Worm (Caenorhabditis elegans) whole organism, L3 larva: ENCODE data around the gene ZK669.5.

Source experiments
- aly-2 ChIP-seq: fragments of 150-350 bp; optimal IDR thresholded peaks from 2 replicates; lab custom pipeline; 2014; ENCODE audit warnings: missing biosample characterization, missing genetic modification characterization
- ceh-82 ChIP-seq: fragments of 150-350 bp; optimal IDR thresholded peaks from 2 replicates; lab custom pipeline; 2014; ENCODE audit warnings: missing biosample characterization, missing genetic modification characterization
- egl-5 ChIP-seq: fragments of 150-350 bp; optimal IDR thresholded peaks from 2 replicates; lab custom pipeline; 2017; ENCODE audit warnings: missing biosample characterization, missing genetic modification reagents, missing genetic modification characterization, inconsistent platforms
- elt-2 ChIP-seq: sonication (generic microtip); optimal IDR thresholded peaks from 2 replicates; lab custom pipeline; 2016; ENCODE audit warnings: missing genetic modification reagents, mild to moderate bottlenecking, missing genetic modification characterization, missing compliant biosample characterization
- elt-3 ChIP-seq, 3 experiments: fragments of 150-350 bp in 1 of 3; sonication (generic microtip) in 2 of 3; optimal IDR thresholded peaks; 2 replicates in 2 of 3; 4 replicates in 1 of 3; lab custom pipeline; 2014 to 2017; ENCODE audit warnings: missing biosample characterization in 3 of 3, missing genetic modification characterization in 3 of 3
- lin-39 ChIP-seq: fragments of 150-350 bp; optimal IDR thresholded peaks from 2 replicates; lab custom pipeline; 2018; ENCODE audit warnings: missing biosample characterization, missing genetic modification reagents, missing genetic modification characterization
- mdl-1 ChIP-seq: fragments of 150-350 bp; optimal IDR thresholded peaks from 2 replicates; lab custom pipeline; 2014; ENCODE audit warnings: missing biosample characterization, missing genetic modification characterization
- nhr-11 ChIP-seq: fragments of 150-350 bp; optimal IDR thresholded peaks from 2 replicates; lab custom pipeline; 2014; ENCODE audit warnings: missing biosample characterization, missing genetic modification characterization
- nhr-237 ChIP-seq: fragments of 150-350 bp; optimal IDR thresholded peaks from 2 replicates; lab custom pipeline; 2014; ENCODE audit warnings: missing biosample characterization, missing genetic modification characterization
- nhr-43 ChIP-seq: sonication (generic microtip); optimal IDR thresholded peaks from 2 replicates; lab custom pipeline; 2016; ENCODE audit warnings: mild to moderate bottlenecking, missing genetic modification characterization, missing compliant biosample characterization; ENCODE audit not compliant: poor library complexity, severe bottlenecking
- skn-1 ChIP-seq: fragments of 150-350 bp; optimal IDR thresholded peaks from 2 replicates; lab custom pipeline; 2014; ENCODE audit warnings: missing biosample characterization, missing genetic modification characterization
- tbx-2 ChIP-seq: sonication (generic microtip); optimal IDR thresholded peaks from 2 replicates; lab custom pipeline; 2016; ENCODE audit warnings: mild to moderate bottlenecking, missing genetic modification characterization, missing compliant biosample characterization
- ztf-11 ChIP-seq: fragments of 150-350 bp; optimal IDR thresholded peaks from 2 replicates; lab custom pipeline; 2014; ENCODE audit warnings: missing biosample characterization, missing genetic modification characterization

- TF ChIP-seq mdl-1 (tag; lab: Kevin White, UChicago) (no peak), skn-1 (tag; lab: Kevin White, UChicago) (no peak), nhr-237 (tag; lab: Kevin White, UChicago) (no peak), egl-5 (tag; lab: Kevin White, UChicago) (no peak), elt-3 (tag; optimal IDR thresholded peaks at IDR 0.05; lab: Kevin White, UChicago) (no peak), ceh-82 (tag; lab: Kevin White, UChicago) (no peak), lin-39 (tag; lab: Kevin White, UChicago) (no peak), aly-2 (tag; lab: Kevin White, UChicago) (no peak), nhr-43 (tag; lab: Kevin White, UChicago) (no peak), ztf-11 (no peak), nhr-11 (no peak), tbx-2 (no peak), elt-2 (tag; lab: Kevin White, UChicago) (no peak)
These were observed 25.5 kb downstream of the ZK669.5 start for ce11 chrII:7921155-7921554.
